Fruit fly (Drosophila melanogaster) Kc167 (cell line): ENCODE data around the gene Sfp65A.

ENCODE experiments used
- Myc ChIP-seq: fragments of >200 bp; optimal IDR thresholded peaks from 2 replicates; lab custom pipeline; 2017; ENCODE audit warnings: missing external identifiers
- h ChIP-seq: fragments of >200 bp; optimal IDR thresholded peaks from 3 replicates; lab custom pipeline; 2018; ENCODE audit warnings: missing external identifiers
- insv ChIP-seq: fragments of >200 bp; optimal IDR thresholded peaks from 3 replicates; lab custom pipeline; 2018; ENCODE audit warnings: missing external identifiers
- psq ChIP-seq: fragments of >200 bp; optimal IDR thresholded peaks from 2 replicates; lab custom pipeline; 2017; ENCODE audit warnings: missing external identifiers
- ttk ChIP-seq: sonication (Bioruptor generic); optimal IDR thresholded peaks from 2 replicates; lab custom pipeline; 2017; ENCODE audit warnings: missing external identifiers

dm6 chr3L:6315693-6316092 is 34.4 kb upstream of the Sfp65A start:
- TF ChIP-seq ttk (lab: Kevin White, UChicago), result no peak
- TF ChIP-seq psq (lab: Kevin White, UChicago), result no peak
- TF ChIP-seq h (lab: Kevin White, UChicago), result no peak
- TF ChIP-seq Myc, result no peak
- TF ChIP-seq insv, result no peak
